Fruit fly (Drosophila melanogaster) whole organism, embryonic: ENCODE measurements around the gene CG46412.

ENCODE experiments used
- CG10147 ChIP-seq: fragments of 200-800 bp; sonication (Bioruptor generic); optimal IDR thresholded peaks from 2 replicates; lab custom pipeline; 2019; ENCODE audit warnings: missing biosample characterization, mild to moderate bottlenecking, missing genetic modification characterization, moderate library complexity
- CG10321 ChIP-seq: fragments of 200-800 bp; sonication (Bioruptor generic); IDR thresholded peaks from 2 replicates; pipeline ENCODE4 v1.3.6; 2022; ENCODE audit warnings: missing biosample characterization, missing genetic modification characterization
- CG11093 ChIP-seq: fragments of 200-800 bp; sonication (Bioruptor generic); IDR thresholded peaks from 3 replicates; pipeline ENCODE4 v1.3.6; 2022; ENCODE audit warnings: missing biosample characterization, missing genetic modification characterization
- CG12299 ChIP-seq: fragments of 200-800 bp; sonication (Bioruptor generic); optimal IDR thresholded peaks from 2 replicates; lab custom pipeline; 2018; ENCODE audit warnings: missing biosample characterization, mild to moderate bottlenecking, missing genetic modification characterization
- CG13287 ChIP-seq: fragments of 200-800 bp; sonication (Bioruptor generic); IDR thresholded peaks from 2 replicates; pipeline ENCODE4 v1.3.6; 2022; ENCODE audit warnings: missing biosample characterization, missing genetic modification characterization; ENCODE audit not compliant: partially characterized antibody
- CG14014 ChIP-seq: fragments of 200-800 bp; sonication (Bioruptor generic); IDR thresholded peaks from 2 replicates; pipeline ENCODE4 v1.3.6; 2022; ENCODE audit warnings: missing biosample characterization, missing genetic modification characterization
- CG14050 ChIP-seq: fragments of 200-800 bp; sonication (Bioruptor generic); IDR thresholded peaks from 3 replicates; pipeline ENCODE4 v1.3.6; 2022; ENCODE audit warnings: missing biosample characterization, missing genetic modification characterization
- CG15269 ChIP-seq: fragments of 200-800 bp; sonication (Bioruptor generic); optimal IDR thresholded peaks from 2 replicates; lab custom pipeline; 2018; ENCODE audit warnings: missing biosample characterization, mild to moderate bottlenecking, missing genetic modification characterization, moderate library complexity
- CG15514 ChIP-seq: fragments of 200-800 bp; sonication (Bioruptor generic); optimal IDR thresholded peaks from 3 replicates; lab custom pipeline; 2017; ENCODE audit warnings: missing biosample characterization, missing genetic modification characterization, mild to moderate bottlenecking, moderate library complexity, missing genetic modification reagents
- CG17361 ChIP-seq: fragments of 200-800 bp; sonication (Bioruptor generic); IDR thresholded peaks from 3 replicates; pipeline ENCODE4 v1.3.6; 2022; ENCODE audit warnings: missing biosample characterization, missing genetic modification characterization
- CG33557 ChIP-seq: fragments of 200-800 bp; sonication (Bioruptor generic); optimal IDR thresholded peaks from 2 replicates; lab custom pipeline; 2019; ENCODE audit warnings: missing biosample characterization, mild to moderate bottlenecking, missing genetic modification characterization, moderate library complexity
- CG4820 ChIP-seq: fragments of 200-800 bp; sonication (Bioruptor generic); optimal IDR thresholded peaks from 3 replicates; lab custom pipeline; 2016; ENCODE audit warnings: missing biosample characterization, missing genetic modification characterization
- CG5953 ChIP-seq: fragments of 200-800 bp; sonication (Bioruptor generic); IDR thresholded peaks from 2 replicates; pipeline ENCODE4 v1.3.6; 2022; ENCODE audit warnings: missing biosample characterization, missing genetic modification characterization
- CG7271 ChIP-seq: fragments of 200-800 bp; sonication (Bioruptor generic); optimal IDR thresholded peaks from 2 replicates; lab custom pipeline; 2018; ENCODE audit warnings: missing biosample characterization, mild to moderate bottlenecking, missing genetic modification characterization, moderate library complexity
- CG8388 ChIP-seq: fragments of 200-800 bp; sonication (Bioruptor generic); optimal IDR thresholded peaks from 2 replicates; lab custom pipeline; 2019; ENCODE audit warnings: missing biosample characterization, mild to moderate bottlenecking, missing genetic modification characterization, moderate library complexity
- CG9817 ChIP-seq: fragments of 200-800 bp; sonication (Bioruptor generic); optimal IDR thresholded peaks from 2 replicates; lab custom pipeline; 2018; ENCODE audit warnings: missing biosample characterization, mild to moderate bottlenecking, missing genetic modification characterization, moderate library complexity
- Camta ChIP-seq: fragments of 200-800 bp; sonication (Bioruptor generic); optimal IDR thresholded peaks from 2 replicates; lab custom pipeline; 2016; ENCODE audit warnings: missing biosample characterization, missing genetic modification characterization
- Dip3 ChIP-seq: fragments of 200-800 bp; sonication (Bioruptor generic); optimal IDR thresholded peaks from 3 replicates; lab custom pipeline; 2016; ENCODE audit warnings: missing biosample characterization, missing genetic modification characterization
- Dll ChIP-seq: fragments of 200-800 bp; sonication (Bioruptor generic); IDR thresholded peaks from 4 replicates; pipeline ENCODE4 v1.3.6; 2022; ENCODE audit warnings: missing biosample characterization, missing genetic modification characterization; ENCODE audit not compliant: partially characterized antibody
- E2f2 ChIP-seq: fragments of 200-800 bp; sonication (Bioruptor generic); IDR thresholded peaks from 2 replicates; pipeline ENCODE4 v1.3.6; 2022; ENCODE audit warnings: missing biosample characterization, missing genetic modification characterization
- Ets65A ChIP-seq: fragments of 200-800 bp; sonication (Bioruptor generic); peaks from one replicate; lab custom pipeline; 2016; ENCODE audit warnings: missing biosample characterization, missing genetic modification characterization
- Fer2 ChIP-seq: fragments of 200-800 bp; sonication (Bioruptor generic); optimal IDR thresholded peaks from 2 replicates; lab custom pipeline; 2018; ENCODE audit warnings: missing biosample characterization, mild to moderate bottlenecking, missing genetic modification characterization, moderate library complexity
- HLHmδ ChIP-seq: fragments of 200-800 bp; sonication (Bioruptor generic); optimal IDR thresholded peaks from 2 replicates; lab custom pipeline; 2018; ENCODE audit warnings: missing biosample characterization, mild to moderate bottlenecking, missing genetic modification characterization, moderate library complexity
- Hand ChIP-seq: fragments of 200-800 bp; sonication (Bioruptor generic); optimal IDR thresholded peaks from 2 replicates; lab custom pipeline; 2017; ENCODE audit warnings: mild to moderate bottlenecking, missing biosample characterization, missing genetic modification reagents, missing genetic modification characterization
- HmgZ ChIP-seq: fragments of 200-800 bp; sonication (Bioruptor generic); optimal IDR thresholded peaks from 2 replicates; lab custom pipeline; 2018; ENCODE audit warnings: missing biosample characterization, mild to moderate bottlenecking, missing genetic modification characterization
- Jarid2 ChIP-seq: fragments of 200-800 bp; sonication (Bioruptor generic); optimal IDR thresholded peaks from 3 replicates; lab custom pipeline; 2017; ENCODE audit warnings: mild to moderate bottlenecking, missing biosample characterization, missing genetic modification reagents, missing genetic modification characterization
- Xbp1 ChIP-seq: fragments of 200-800 bp; sonication (Bioruptor generic); optimal IDR thresholded peaks from 3 replicates; lab custom pipeline; 2016; ENCODE audit warnings: missing biosample characterization, mild to moderate bottlenecking, missing genetic modification characterization
- YL-1 ChIP-seq: fragments of 200-800 bp; sonication (Bioruptor generic); optimal IDR thresholded peaks from 3 replicates; lab custom pipeline; 2017; ENCODE audit warnings: missing biosample characterization, mild to moderate bottlenecking, missing genetic modification characterization
- abd-A ChIP-seq: fragments of 200-800 bp; sonication (Bioruptor generic); optimal IDR thresholded peaks from 3 replicates; lab custom pipeline; 2019; ENCODE audit warnings: missing biosample characterization, mild to moderate bottlenecking, missing genetic modification characterization, moderate library complexity
- ap ChIP-seq: fragments of 200-800 bp; sonication (Bioruptor generic); IDR thresholded peaks from 2 replicates; pipeline ENCODE4 v1.3.6; 2022; ENCODE audit warnings: missing biosample characterization, missing genetic modification characterization
- bab2 ChIP-seq: fragments of 200-800 bp; sonication (Bioruptor generic); optimal IDR thresholded peaks from 2 replicates; lab custom pipeline; 2016; ENCODE audit warnings: missing biosample characterization, missing genetic modification characterization
- cad ChIP-seq: fragments of >200 bp; optimal IDR thresholded peaks from 2 replicates; lab custom pipeline; 2017; ENCODE audit warnings: missing biosample characterization, missing genetic modification characterization
- dpn ChIP-seq, 2 experiments: fragments of 200-800 bp; sonication (Bioruptor generic); optimal IDR thresholded peaks; 3 replicates each; lab custom pipeline; 2016; ENCODE audit warnings: missing biosample characterization in 2 of 2, missing genetic modification characterization in 2 of 2
- fd64A ChIP-seq: fragments of 200-800 bp; sonication (Bioruptor generic); optimal IDR thresholded peaks from 3 replicates; lab custom pipeline; 2018; ENCODE audit warnings: missing biosample characterization, mild to moderate bottlenecking, missing genetic modification characterization
- grau ChIP-seq: fragments of 200-800 bp; optimal IDR thresholded peaks from 3 replicates; lab custom pipeline; 2019; ENCODE audit warnings: missing biosample characterization, mild to moderate bottlenecking, missing genetic modification characterization, moderate library complexity
- jing ChIP-seq: fragments of 200-800 bp; sonication (Bioruptor generic); optimal IDR thresholded peaks from 2 replicates; lab custom pipeline; 2018; ENCODE audit warnings: missing biosample characterization, mild to moderate bottlenecking, missing genetic modification characterization
- lab ChIP-seq: fragments of 200-800 bp; sonication (Bioruptor generic); optimal IDR thresholded peaks from 3 replicates; lab custom pipeline; 2017; ENCODE audit warnings: missing biosample characterization, missing genetic modification characterization, mild to moderate bottlenecking, moderate library complexity, missing genetic modification reagents
- luna ChIP-seq: fragments of 200-800 bp; sonication (Bioruptor generic); optimal IDR thresholded peaks from 2 replicates; lab custom pipeline; 2016; ENCODE audit warnings: missing biosample characterization, missing genetic modification characterization
- mirr ChIP-seq: fragments of 200-800 bp; sonication (Bioruptor generic); optimal IDR thresholded peaks from 3 replicates; lab custom pipeline; 2018; ENCODE audit warnings: missing biosample characterization, mild to moderate bottlenecking, missing genetic modification characterization
- psq ChIP-seq: fragments of 200-800 bp; sonication (Bioruptor generic); optimal IDR thresholded peaks from 2 replicates; lab custom pipeline; 2017; ENCODE audit warnings: missing biosample characterization, missing genetic modification characterization
- repo ChIP-seq: fragments of 200-800 bp; sonication (Bioruptor generic); optimal IDR thresholded peaks from 2 replicates; lab custom pipeline; 2016; ENCODE audit warnings: missing biosample characterization, missing genetic modification characterization
- scrt ChIP-seq: fragments of 200-800 bp; sonication (Bioruptor generic); optimal IDR thresholded peaks from 2 replicates; lab custom pipeline; 2018; ENCODE audit warnings: missing biosample characterization, mild to moderate bottlenecking, missing genetic modification characterization, moderate library complexity
- sna ChIP-seq: fragments of 200-800 bp; sonication (Bioruptor generic); IDR thresholded peaks from 2 replicates; pipeline ENCODE4 v1.3.6; 2022; ENCODE audit warnings: missing biosample characterization, missing genetic modification characterization; ENCODE audit not compliant: partially characterized antibody
- sob ChIP-seq: fragments of 200-800 bp; sonication (Bioruptor generic); IDR thresholded peaks from 2 replicates; pipeline ENCODE4 v1.3.6; 2022; ENCODE audit warnings: missing biosample characterization, missing genetic modification characterization
- ssp ChIP-seq: fragments of 200-800 bp; sonication (Bioruptor generic); IDR thresholded peaks from 2 replicates; pipeline ENCODE4 v1.3.6; 2022; ENCODE audit warnings: missing biosample characterization, missing genetic modification characterization
- tap ChIP-seq: fragments of 200-800 bp; optimal IDR thresholded peaks from 3 replicates; lab custom pipeline; 2019; ENCODE audit warnings: missing biosample characterization, mild to moderate bottlenecking, missing genetic modification characterization, moderate library complexity
- ttk ChIP-seq: fragments of 200-800 bp; sonication (Bioruptor generic); IDR thresholded peaks from 2 replicates; pipeline ENCODE4 v2.1.2; 2022; ENCODE audit warnings: missing biosample characterization, missing genetic modification characterization
- unc-4 ChIP-seq: fragments of 200-800 bp; sonication (Bioruptor generic); IDR thresholded peaks from 2 replicates; pipeline ENCODE4 v1.3.6; 2022; ENCODE audit warnings: missing biosample characterization, missing genetic modification characterization; ENCODE audit not compliant: partially characterized antibody

The CG46412 gene

DNA sequence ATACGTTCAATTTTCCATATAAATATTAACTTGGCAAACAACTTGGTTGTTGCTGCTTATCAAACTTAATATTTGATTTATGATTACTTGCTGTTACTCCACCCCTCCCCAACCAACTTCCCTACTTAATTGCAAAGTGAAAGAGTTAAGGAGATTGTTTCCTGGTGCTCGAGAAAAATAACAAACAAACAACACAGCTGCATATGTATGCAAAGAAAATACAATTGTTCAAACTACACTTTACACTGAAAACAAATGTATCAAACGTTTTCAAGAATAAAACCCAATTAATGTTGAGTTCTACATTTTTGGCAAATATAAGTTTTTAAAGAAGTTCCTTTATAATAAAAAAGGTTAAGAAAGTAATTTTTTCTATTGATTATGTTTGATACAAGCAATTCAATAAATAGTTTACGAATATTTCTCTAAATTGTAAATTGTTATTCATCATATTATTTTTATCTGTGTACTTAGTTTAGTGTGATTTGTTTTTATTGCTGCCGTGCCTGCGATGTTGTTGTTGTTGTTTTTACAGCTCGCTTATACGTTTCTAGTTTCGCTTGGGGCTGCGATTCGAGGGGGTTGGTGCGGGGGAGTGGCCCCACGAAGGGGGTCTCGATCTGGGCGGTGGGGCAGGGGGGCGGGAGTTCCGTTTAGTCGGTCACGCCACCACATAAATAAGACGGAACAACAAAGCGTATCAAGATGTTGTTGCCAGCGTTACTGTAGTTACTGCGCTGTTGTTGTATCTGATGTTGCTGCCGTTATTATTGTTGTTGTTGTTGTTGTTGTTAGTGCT, 8.0 kb downstream of the CG46412 start (continued):
- TF ChIP-seq luna (GFP tag; lab: Kevin White, UChicago), result no peak
- 0 out of 3 replicates have a peak, but pooled peaks have one; percentile 29 for TF ChIP-seq CG14050 (GFP tag; lab: Robert Waterston, UW)
- peak; percentile 84 for TF ChIP-seq CG10147 (GFP tag; lab: Kevin White, UChicago)
- no peak for TF ChIP-seq Dip3 (GFP tag; lab: Kevin White, UChicago)
- peak; percentile 70 for TF ChIP-seq CG4820 (GFP tag; lab: Kevin White, UChicago)
- TF ChIP-seq abd-A (tag; lab: Kevin White, UChicago), result peak; percentile 91
- peak; percentile 53; the same call in 1 of the 2 replicates for TF ChIP-seq ssp
- no peak for TF ChIP-seq repo (GFP tag; lab: Kevin White, UChicago)
- TF ChIP-seq CG15514, result peak; percentile 9
- peak; percentile 54 for TF ChIP-seq CG9817 (tag; lab: Kevin White, UChicago)
- TF ChIP-seq CG33557, result peak; percentile 69
- TF ChIP-seq CG8388 (GFP tag; lab: Kevin White, UChicago), result peak; percentile 76
- TF ChIP-seq CG12299 (tag; lab: Kevin White, UChicago), result peak; percentile 45
- peak; percentile 50 for TF ChIP-seq Fer2 (tag; lab: Kevin White, UChicago)
- TF ChIP-seq sob, result peak; percentile 28; the same call in 1 of the 2 replicates
- TF ChIP-seq fd64A (GFP tag; lab: Kevin White, UChicago), result peak; percentile 20
- peak; percentile 70 for TF ChIP-seq Camta (GFP tag; lab: Kevin White, UChicago)
- TF ChIP-seq YL-1, result no peak
- peak; percentile 65 for TF ChIP-seq HmgZ (tag; lab: Kevin White, UChicago)
- TF ChIP-seq CG11093 (GFP tag; lab: Robert Waterston, UW), result 0 out of 3 replicates have a peak, but pooled peaks have one; percentile 40
- TF ChIP-seq unc-4 (GFP tag; lab: Robert Waterston, UW), result no peak
- peak; percentile 30; the same call in 1 of the 2 replicates for TF ChIP-seq CG14014 (GFP tag; lab: Robert Waterston, UW)
- TF ChIP-seq CG13287, result peak; percentile 26; the same call in 1 of the 2 replicates
- TF ChIP-seq tap (tag; lab: Kevin White, UChicago), result peak; percentile 60
- TF ChIP-seq Dll, result no peak
- peak; percentile 46; the same call in 1 of the 2 replicates for TF ChIP-seq ttk (GFP tag; lab: Robert Waterston, UW)
- peak; percentile 82 for TF ChIP-seq CG15269 (tag; lab: Kevin White, UChicago)
- no peak for TF ChIP-seq CG7271
- TF ChIP-seq HLHmδ (GFP tag; lab: Kevin White, UChicago), result peak; percentile 44
- TF ChIP-seq jing (GFP tag; lab: Kevin White, UChicago), result no peak
- TF ChIP-seq Xbp1 (GFP tag; lab: Kevin White, UChicago), result peak; percentile 63
- no peak for TF ChIP-seq CG10321 (GFP tag; lab: Robert Waterston, UW)
- TF ChIP-seq Ets65A (GFP tag; lab: Kevin White, UChicago), result no peak
- peak; percentile 46 for TF ChIP-seq Hand (GFP tag; lab: Kevin White, UChicago)
- TF ChIP-seq dpn (GFP tag; optimal IDR thresholded peaks at IDR 0.05; lab: Kevin White, UChicago), result peak; percentile 44 to 59
- no peak for TF ChIP-seq cad
- no peak for TF ChIP-seq sna
- TF ChIP-seq mirr, result peak; percentile 68
- TF ChIP-seq scrt (GFP tag; lab: Kevin White, UChicago), result peak; percentile 32
- TF ChIP-seq psq (GFP tag; lab: Kevin White, UChicago), result peak; percentile 43
- TF ChIP-seq CG17361, result peak; percentile 87
- no peak for TF ChIP-seq CG5953
- TF ChIP-seq E2f2 (GFP tag; lab: Robert Waterston, UW), result peak; percentile 36; the same call in 1 of the 2 replicates
- TF ChIP-seq bab2 (GFP tag; lab: Kevin White, UChicago), result peak; percentile 62
- TF ChIP-seq ap (GFP tag; lab: Robert Waterston, UW), result peak; percentile 15; the same call in 1 of the 2 replicates
- peak; percentile 88 for TF ChIP-seq grau (tag; lab: Kevin White, UChicago)
- peak; percentile 72 for TF ChIP-seq lab (GFP tag; lab: Kevin White, UChicago)
- TF ChIP-seq Jarid2 (GFP tag; lab: Kevin White, UChicago), result peak; percentile 34
